Worm (Caenorhabditis elegans) whole organism, late embryonic: ENCODE measurements around the gene W10G6.6.

Experiments used
- F13H6.1 ChIP-seq: sonication (generic microtip); optimal IDR thresholded peaks from 2 replicates; lab custom pipeline; 2016; ENCODE audit warnings: missing genetic modification characterization, missing compliant biosample characterization
- hlh-6 ChIP-seq: sonication (generic microtip); optimal IDR thresholded peaks from 2 replicates; lab custom pipeline; 2016; ENCODE audit warnings: missing genotype, missing genetic modification characterization, missing compliant biosample characterization
- pqm-1 ChIP-seq: sonication (generic microtip); optimal IDR thresholded peaks from 2 replicates; lab custom pipeline; 2016; ENCODE audit warnings: missing genetic modification characterization, missing compliant biosample characterization
- ref-2 ChIP-seq: sonication (generic microtip); optimal IDR thresholded peaks from 2 replicates; lab custom pipeline; 2016; ENCODE audit warnings: missing genetic modification characterization, missing compliant biosample characterization
- unc-3 ChIP-seq, 2 experiments: fragments of 200-800 bp in 1 of 2; sonication (Bioruptor generic) in 1 of 2; sonication (generic microtip) in 1 of 2; conservative IDR thresholded peaks in 1 of 2; optimal IDR thresholded peaks in 1 of 2; 2 replicates each; pipeline versions ENCODE4 v1.3.6 to Lab custom; 2016 to 2022; ENCODE audit warnings: missing compliant biosample characterization in 2 of 2, missing genetic modification characterization in 2 of 2, missing genetic modification reagents in 1 of 2

DNA sequence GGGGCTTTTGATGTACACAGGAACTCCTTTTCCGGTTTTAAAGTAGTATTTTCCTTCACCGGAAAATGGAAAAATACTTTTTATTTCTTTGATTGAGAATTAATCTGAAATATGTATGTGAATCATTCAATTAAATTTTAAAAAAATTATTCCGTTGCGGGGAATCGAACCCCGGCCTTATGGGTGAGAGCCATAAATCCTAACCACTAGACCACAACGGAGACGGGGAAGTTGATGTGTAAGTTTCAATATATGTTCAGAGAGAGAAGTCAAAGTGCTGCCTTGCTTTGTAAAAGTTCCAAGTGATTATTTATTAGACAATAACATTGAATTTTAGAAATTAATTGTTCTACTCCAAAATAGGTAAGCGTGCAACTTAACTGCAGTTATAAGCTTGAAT, 20.6 kb upstream of the W10G6.6 start:
- TF ChIP-seq unc-3 (GFP tag; conservative IDR thresholded peaks at IDR 0.05; lab: Robert Waterston, UW) (no peak), unc-3 (tag; optimal IDR thresholded peaks at IDR 0.05; lab: Kevin White, UChicago) (no peak), F13H6.1 (tag; lab: Kevin White, UChicago) (no peak), hlh-6 (no peak), pqm-1 (tag; lab: Kevin White, UChicago) (no peak), ref-2 (tag; lab: Kevin White, UChicago) (no peak)
